Worm (Caenorhabditis elegans) whole organism, early embryonic: ENCODE results near the gene parn-2.

Source experiments
- B0310.2 ChIP-seq: sonication (generic microtip); optimal IDR thresholded peaks from 2 replicates; lab custom pipeline; 2016; ENCODE audit warnings: mild to moderate bottlenecking, missing genetic modification characterization, missing compliant biosample characterization
- F13C5.2 ChIP-seq: sonication (generic microtip); optimal IDR thresholded peaks from 2 replicates; lab custom pipeline; 2017; ENCODE audit warnings: mild to moderate bottlenecking, missing genetic modification characterization, inconsistent platforms, missing compliant biosample characterization
- aly-1 ChIP-seq: sonication (generic microtip); optimal IDR thresholded peaks from 2 replicates; lab custom pipeline; 2016; ENCODE audit warnings: missing genetic modification characterization, missing compliant biosample characterization
- ama-1 ChIP-seq: fragments of 150-350 bp; optimal IDR thresholded peaks from 2 replicates; lab custom pipeline; 2014
- ceh-13 ChIP-seq: fragments of 200-800 bp; sonication (Bioruptor generic); optimal IDR thresholded peaks from 2 replicates; lab custom pipeline; 2018; ENCODE audit warnings: mild to moderate bottlenecking, missing genetic modification characterization, missing compliant biosample characterization
- ceh-36 ChIP-seq: sonication (generic microtip); optimal IDR thresholded peaks from 2 replicates; lab custom pipeline; 2016; ENCODE audit warnings: missing genetic modification characterization, inconsistent platforms, missing compliant biosample characterization
- ets-7 ChIP-seq: sonication (generic microtip); optimal IDR thresholded peaks from 2 replicates; lab custom pipeline; 2016; ENCODE audit warnings: missing genotype, missing genetic modification characterization, missing compliant biosample characterization
- flt-1 ChIP-seq: fragments of 200-800 bp; sonication (Bioruptor generic); IDR thresholded peaks from 2 replicates; pipeline ENCODE4 v1.3.6; 2022; ENCODE audit warnings: missing genetic modification characterization, missing compliant biosample characterization
- hmbx-1 ChIP-seq: sonication (generic microtip); optimal IDR thresholded peaks from 2 replicates; lab custom pipeline; 2016; ENCODE audit warnings: mild to moderate bottlenecking, missing genetic modification characterization, missing compliant biosample characterization
- hmg-4 ChIP-seq: fragments of 200-800 bp; sonication (Bioruptor generic); optimal IDR thresholded peaks from 2 replicates; lab custom pipeline; 2018; ENCODE audit warnings: mild to moderate bottlenecking, missing genetic modification characterization, missing compliant biosample characterization
- hnd-1 ChIP-seq: sonication (generic microtip); optimal IDR thresholded peaks from 2 replicates; lab custom pipeline; 2016; ENCODE audit warnings: missing genetic modification characterization, missing compliant biosample characterization
- pes-1 ChIP-seq: fragments of 200-800 bp; sonication (Bioruptor generic); IDR thresholded peaks from 2 replicates; pipeline ENCODE4 v1.3.6; 2022; ENCODE audit warnings: missing genetic modification reagents, missing genetic modification characterization, missing compliant biosample characterization
- scrt-1 ChIP-seq: fragments of 200-800 bp; sonication (Bioruptor generic); IDR thresholded peaks from 2 replicates; pipeline ENCODE4 v1.3.6; 2022; ENCODE audit warnings: missing genetic modification characterization, missing compliant biosample characterization
- sea-1 ChIP-seq: fragments of 200-800 bp; sonication (Bioruptor generic); conservative IDR thresholded peaks from 2 replicates; pipeline ENCODE4 v1.3.6; 2022; ENCODE audit warnings: missing genetic modification characterization, missing compliant biosample characterization
- tbx-11 ChIP-seq: fragments of 200-800 bp; sonication (Bioruptor generic); IDR thresholded peaks from 2 replicates; pipeline ENCODE4 v1.3.6; 2022; ENCODE audit warnings: missing genetic modification characterization, missing compliant biosample characterization
- tbx-37 ChIP-seq: fragments of 200-800 bp; sonication (Bioruptor generic); conservative IDR thresholded peaks from 2 replicates; pipeline ENCODE4 v1.3.6; 2022; ENCODE audit warnings: missing genetic modification reagents, missing genetic modification characterization, missing compliant biosample characterization
- tra-4 ChIP-seq: sonication (generic microtip); optimal IDR thresholded peaks from 2 replicates; lab custom pipeline; 2017; ENCODE audit warnings: missing genetic modification characterization, missing compliant biosample characterization

Gene parn-2

DNA sequence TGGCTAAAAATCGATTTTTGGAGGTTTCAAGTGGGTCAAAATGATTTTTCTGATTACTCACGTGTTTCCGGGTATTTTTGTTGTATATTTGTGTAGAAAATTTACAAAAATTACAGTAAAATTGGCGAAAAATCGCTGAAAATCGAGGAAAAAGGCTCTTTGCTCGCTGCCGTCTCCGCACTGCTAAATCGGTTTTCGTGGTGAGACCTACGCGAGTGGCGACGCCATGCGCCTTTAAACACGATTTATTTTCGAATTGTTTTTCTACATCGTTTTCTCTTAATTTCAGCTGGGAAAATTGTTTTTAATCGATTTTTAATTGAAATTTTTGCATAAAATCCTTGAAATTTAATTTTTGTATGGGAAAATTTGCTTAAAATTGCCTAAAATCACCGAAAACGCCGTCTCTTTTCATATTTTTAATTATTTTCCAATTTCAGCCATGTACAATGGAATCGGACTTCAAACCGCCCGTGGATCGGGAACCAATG is 31.5 kb downstream of the parn-2 start, which contains the start of the genes pqn-87 and rsr-2:
Gene pqn-87 (minus strand): TSS at position 171 of the 491 bp plus-strand sequence.
Gene rsr-2 (plus strand): TSS at position 441 of the 491 bp plus-strand sequence.
- TF ChIP-seq F13C5.2: no peak
- TF ChIP-seq hnd-1 (tag; lab: Kevin White, UChicago): no peak
- no peak for TF ChIP-seq tbx-37 (GFP tag; lab: Robert Waterston, UW)
- no peak for TF ChIP-seq sea-1 (GFP tag; lab: Robert Waterston, UW)
- TF ChIP-seq tra-4 (tag; lab: Kevin White, UChicago): no peak
- no peak for TF ChIP-seq ceh-36
- TF ChIP-seq flt-1 (GFP tag; lab: Robert Waterston, UW): no peak
- no peak for TF ChIP-seq ama-1 (lab: Kevin White, UChicago)
- no peak for TF ChIP-seq aly-1 (tag; lab: Kevin White, UChicago)
- TF ChIP-seq tbx-11 (GFP tag; lab: Robert Waterston, UW): no peak
- TF ChIP-seq B0310.2: no peak
- no peak for TF ChIP-seq ets-7 (tag; lab: Kevin White, UChicago)
- TF ChIP-seq ceh-13 (GFP tag; lab: Kevin White, UChicago): no peak
- TF ChIP-seq hmbx-1 (tag; lab: Kevin White, UChicago): no peak
- no peak for TF ChIP-seq hmg-4 (GFP tag; lab: Kevin White, UChicago)
- TF ChIP-seq scrt-1 (GFP tag; lab: Robert Waterston, UW): no peak
- no peak for TF ChIP-seq pes-1 (GFP tag; lab: Robert Waterston, UW)

DNA sequence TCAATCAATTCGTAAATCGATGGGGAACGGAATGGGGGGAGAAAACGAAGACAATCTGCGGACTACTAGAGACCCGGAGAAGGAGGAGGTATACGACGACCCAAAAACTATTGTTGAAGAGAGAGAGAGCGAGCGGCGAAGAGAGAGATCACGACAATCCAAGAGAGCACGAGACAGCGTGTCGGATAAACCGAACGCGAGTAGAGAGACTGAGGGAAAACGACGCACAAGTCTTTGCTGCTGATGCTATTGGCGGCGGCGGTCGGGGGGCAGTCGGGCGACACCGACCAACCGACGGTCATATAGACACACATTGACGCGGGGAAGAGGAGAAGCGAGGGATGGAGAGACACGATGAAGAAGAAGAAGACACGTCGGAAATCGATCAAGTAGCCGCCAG is 33.9 kb downstream of the parn-2 start:
- TF ChIP-seq ceh-13 (GFP tag; lab: Kevin White, UChicago): no peak
- peak; percentile 50 for TF ChIP-seq F13C5.2
- no peak for TF ChIP-seq ceh-36
- peak; percentile 70 for TF ChIP-seq hmg-4 (GFP tag; lab: Kevin White, UChicago)
- TF ChIP-seq tbx-11 (GFP tag; lab: Robert Waterston, UW): no peak
- no peak for TF ChIP-seq hnd-1 (tag; lab: Kevin White, UChicago)
- TF ChIP-seq pes-1 (GFP tag; lab: Robert Waterston, UW): no peak
- no peak for TF ChIP-seq tra-4 (tag; lab: Kevin White, UChicago)
- no peak for TF ChIP-seq sea-1 (GFP tag; lab: Robert Waterston, UW)
- TF ChIP-seq scrt-1 (GFP tag; lab: Robert Waterston, UW): no peak
- no peak for TF ChIP-seq tbx-37 (GFP tag; lab: Robert Waterston, UW)
- TF ChIP-seq B0310.2: no peak
- no peak for TF ChIP-seq hmbx-1 (tag; lab: Kevin White, UChicago)
- TF ChIP-seq flt-1 (GFP tag; lab: Robert Waterston, UW): no peak
- no peak for TF ChIP-seq ama-1 (lab: Kevin White, UChicago)
- peak; percentile 22 for TF ChIP-seq ets-7 (tag; lab: Kevin White, UChicago)
- peak; percentile 64 for TF ChIP-seq aly-1 (tag; lab: Kevin White, UChicago)

DNA sequence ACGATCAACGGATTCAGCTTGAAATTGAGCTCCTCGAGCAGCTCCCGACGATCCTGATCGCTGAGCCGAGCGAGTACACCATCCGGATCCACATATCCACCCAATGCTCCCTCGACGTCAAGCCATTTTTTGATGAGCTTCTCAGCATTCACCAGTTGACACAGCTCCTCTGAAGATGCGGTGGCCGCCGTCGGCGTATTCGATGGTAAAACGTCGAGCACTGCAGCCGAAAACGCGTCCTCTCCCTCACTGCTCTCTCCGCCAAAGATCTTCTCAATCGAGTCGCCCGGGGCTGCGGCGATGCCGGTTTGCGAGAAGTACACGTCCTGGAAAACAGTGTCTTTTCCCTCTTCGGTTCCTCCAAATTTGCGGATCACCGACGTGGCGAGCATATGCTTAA is 41.9 kb downstream of the parn-2 start:
- peak; percentile 45 for TF ChIP-seq B0310.2
- TF ChIP-seq scrt-1 (GFP tag; lab: Robert Waterston, UW): no peak

DNA sequence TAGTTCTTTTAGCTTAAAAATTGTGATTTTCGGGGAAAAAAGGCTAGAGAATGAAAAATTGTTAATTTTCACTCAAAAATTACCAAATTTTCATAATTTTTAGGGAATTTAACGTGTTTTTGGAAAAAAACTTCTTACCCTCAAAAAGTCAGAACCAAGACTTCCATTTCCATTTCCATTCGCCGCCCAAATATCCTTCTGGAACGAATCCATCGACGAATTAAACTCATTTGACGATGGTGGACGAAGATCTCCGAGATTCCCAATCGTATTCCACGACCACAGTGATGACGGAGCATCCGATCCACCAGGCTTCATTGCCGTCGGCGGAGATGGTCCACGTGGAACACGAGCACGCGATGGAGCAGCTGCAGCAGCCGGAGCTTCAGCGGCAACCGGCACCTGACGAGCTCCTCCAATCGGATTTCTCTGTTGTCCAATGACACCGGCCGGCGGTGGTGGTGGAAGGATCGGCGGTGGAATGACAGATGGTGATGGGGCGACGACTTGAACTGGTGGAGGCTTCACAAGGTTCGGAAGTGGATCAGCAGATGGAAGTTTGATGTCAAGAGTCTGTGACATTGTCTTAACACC is 44.7 kb downstream of the parn-2 start:
- no peak for TF ChIP-seq sea-1 (GFP tag; lab: Robert Waterston, UW)
- no peak for TF ChIP-seq ama-1 (lab: Kevin White, UChicago)
- no peak for TF ChIP-seq hmg-4 (GFP tag; lab: Kevin White, UChicago)
- TF ChIP-seq ceh-36: no peak
- TF ChIP-seq F13C5.2: no peak
- no peak for TF ChIP-seq tbx-37 (GFP tag; lab: Robert Waterston, UW)
- no peak for TF ChIP-seq tbx-11 (GFP tag; lab: Robert Waterston, UW)
- TF ChIP-seq scrt-1 (GFP tag; lab: Robert Waterston, UW): no peak
- no peak for TF ChIP-seq pes-1 (GFP tag; lab: Robert Waterston, UW)
- TF ChIP-seq ceh-13 (GFP tag; lab: Kevin White, UChicago): no peak
- no peak for TF ChIP-seq aly-1 (tag; lab: Kevin White, UChicago)
- TF ChIP-seq B0310.2: no peak
- TF ChIP-seq hnd-1 (tag; lab: Kevin White, UChicago): no peak
- TF ChIP-seq ets-7 (tag; lab: Kevin White, UChicago): no peak
- no peak for TF ChIP-seq tra-4 (tag; lab: Kevin White, UChicago)
- no peak for TF ChIP-seq flt-1 (GFP tag; lab: Robert Waterston, UW)
- TF ChIP-seq hmbx-1 (tag; lab: Kevin White, UChicago): no peak

DNA sequence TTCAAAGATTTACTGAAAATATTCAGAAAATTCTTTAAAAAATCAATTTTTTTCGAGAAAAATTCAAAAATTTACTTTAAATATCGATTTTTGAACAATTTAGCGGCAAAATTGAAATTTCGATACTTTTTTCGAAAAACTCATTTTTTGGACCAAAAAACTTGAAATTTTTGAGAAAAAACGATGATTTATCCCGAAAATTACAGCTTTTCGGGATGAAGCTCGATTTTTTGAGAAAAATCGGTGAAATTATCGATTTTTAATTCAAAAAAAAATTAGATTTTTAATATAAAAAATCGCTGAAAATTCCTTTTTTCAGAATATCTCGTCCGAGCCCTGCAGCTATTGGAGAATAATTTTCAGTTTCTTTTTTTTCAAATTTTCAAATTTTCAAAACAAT is 47.7 kb downstream of the parn-2 start:
- no peak for TF ChIP-seq ama-1 (lab: Kevin White, UChicago)
- no peak for TF ChIP-seq hmg-4 (GFP tag; lab: Kevin White, UChicago)
- TF ChIP-seq F13C5.2: no peak
- TF ChIP-seq tbx-11 (GFP tag; lab: Robert Waterston, UW): no peak
- no peak for TF ChIP-seq B0310.2
- no peak for TF ChIP-seq tra-4 (tag; lab: Kevin White, UChicago)
- TF ChIP-seq tbx-37 (GFP tag; lab: Robert Waterston, UW): no peak
- TF ChIP-seq aly-1 (tag; lab: Kevin White, UChicago): no peak
- TF ChIP-seq ets-7 (tag; lab: Kevin White, UChicago): no peak
- TF ChIP-seq sea-1 (GFP tag; lab: Robert Waterston, UW): no peak
- TF ChIP-seq ceh-36: no peak
- no peak for TF ChIP-seq hmbx-1 (tag; lab: Kevin White, UChicago)
- no peak for TF ChIP-seq scrt-1 (GFP tag; lab: Robert Waterston, UW)
- no peak for TF ChIP-seq pes-1 (GFP tag; lab: Robert Waterston, UW)
- no peak for TF ChIP-seq hnd-1 (tag; lab: Kevin White, UChicago)

DNA sequence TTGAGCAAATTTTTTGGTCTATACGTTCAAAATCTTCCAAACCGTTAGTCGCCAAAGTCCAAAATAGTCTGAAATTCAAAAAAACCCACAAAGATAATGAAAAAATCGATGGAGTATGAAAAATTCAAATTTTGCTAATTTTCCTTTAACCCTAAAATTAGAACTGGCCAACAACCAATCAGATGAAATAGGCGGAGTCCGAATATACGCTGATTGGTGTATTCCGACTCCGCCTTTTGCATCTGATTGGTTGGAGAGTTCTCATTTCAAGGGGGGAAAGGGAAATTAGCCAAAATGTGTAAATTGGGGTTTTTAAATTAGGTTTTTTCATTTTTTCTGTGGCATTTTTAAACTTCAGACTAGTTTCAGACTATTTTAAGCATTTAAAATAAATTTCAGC is 51.8 kb downstream of the parn-2 start:
- no peak for TF ChIP-seq flt-1 (GFP tag; lab: Robert Waterston, UW)
- no peak for TF ChIP-seq pes-1 (GFP tag; lab: Robert Waterston, UW)
- TF ChIP-seq hmg-4 (GFP tag; lab: Kevin White, UChicago): no peak
- no peak for TF ChIP-seq hnd-1 (tag; lab: Kevin White, UChicago)
- no peak for TF ChIP-seq ceh-36
- TF ChIP-seq sea-1 (GFP tag; lab: Robert Waterston, UW): no peak
- TF ChIP-seq ceh-13 (GFP tag; lab: Kevin White, UChicago): no peak
- no peak for TF ChIP-seq ama-1 (lab: Kevin White, UChicago)
- TF ChIP-seq B0310.2: no peak
- no peak for TF ChIP-seq hmbx-1 (tag; lab: Kevin White, UChicago)
- TF ChIP-seq scrt-1 (GFP tag; lab: Robert Waterston, UW): no peak
- TF ChIP-seq tbx-11 (GFP tag; lab: Robert Waterston, UW): no peak
- TF ChIP-seq ets-7 (tag; lab: Kevin White, UChicago): no peak
